Worm (Caenorhabditis elegans) whole organism, L1 larva: ENCODE data around the gene F18E3.12.

Experiments
- C04F5.9 ChIP-seq: sonication (generic microtip); optimal IDR thresholded peaks from 2 replicates; lab custom pipeline; 2016; ENCODE audit warnings: missing genetic modification characterization, missing compliant biosample characterization
- C34B4.2 ChIP-seq: sonication (generic microtip); optimal IDR thresholded peaks from 2 replicates; lab custom pipeline; 2017; ENCODE audit warnings: mild to moderate bottlenecking, missing genetic modification characterization, missing compliant biosample characterization
- Y116A8C.19 ChIP-seq: sonication (generic microtip); optimal IDR thresholded peaks from 2 replicates; lab custom pipeline; 2016; ENCODE audit warnings: missing compliant biosample characterization, missing genetic modification characterization, borderline replicate concordance
- aha-1 ChIP-seq: fragments of 150-350 bp; optimal IDR thresholded peaks from 2 replicates; lab custom pipeline; 2014; ENCODE audit warnings: missing biosample characterization, missing genetic modification characterization
- alr-1 ChIP-seq: fragments of 200-800 bp; sonication (Bioruptor generic); optimal IDR thresholded peaks from 2 replicates; lab custom pipeline; 2018; ENCODE audit warnings: borderline replicate concordance, mild to moderate bottlenecking, missing genetic modification characterization, missing compliant biosample characterization
- aly-2 ChIP-seq: fragments of 150-350 bp; optimal IDR thresholded peaks from 2 replicates; lab custom pipeline; 2014; ENCODE audit warnings: missing biosample characterization, missing genetic modification characterization
- ama-1 ChIP-seq: fragments of 150-350 bp; optimal IDR thresholded peaks from 2 replicates; lab custom pipeline; 2014
- blmp-1 ChIP-seq: fragments of 150-350 bp; optimal IDR thresholded peaks from 2 replicates; lab custom pipeline; 2014; ENCODE audit warnings: missing biosample characterization, missing genetic modification characterization
- ceh-63 ChIP-seq: fragments of 200-800 bp; sonication (Bioruptor generic); optimal IDR thresholded peaks from 2 replicates; lab custom pipeline; 2018; ENCODE audit warnings: mild to moderate bottlenecking, missing genetic modification characterization, missing compliant biosample characterization
- ceh-82 ChIP-seq, 3 experiments: fragments of 150-350 bp in 1 of 3; sonication (generic microtip) in 2 of 3; optimal IDR thresholded peaks; 2 replicates each; lab custom pipeline; 2014 to 2017; ENCODE audit warnings: missing biosample characterization in 3 of 3, missing genetic modification characterization in 3 of 3
- ceh-88 ChIP-seq: fragments of 200-800 bp; sonication (Bioruptor generic); IDR thresholded peaks from 2 replicates; pipeline ENCODE4 v1.3.6; 2022; ENCODE audit warnings: missing genetic modification characterization, missing compliant biosample characterization
- ceh-90 ChIP-seq: sonication (generic microtip); optimal IDR thresholded peaks from 2 replicates; lab custom pipeline; 2016; ENCODE audit warnings: missing genetic modification characterization, missing compliant biosample characterization
- dpl-1 ChIP-seq, 3 experiments: fragments of 150-350 bp in 2 of 3; sonication (generic microtip) in 1 of 3; optimal IDR thresholded peaks; 2 replicates each; lab custom pipeline; 2014 to 2017; ENCODE audit warnings: missing biosample characterization in 3 of 3, missing genetic modification characterization in 3 of 3, missing genetic modification reagents in 3 of 3
- efl-1 ChIP-seq, 4 experiments: fragments of 150-350 bp; optimal IDR thresholded peaks in 3 of 4; peaks in 1 of 4; 1 replicate in 1 of 4; 2 replicates in 3 of 4; lab custom pipeline; 2014; ENCODE audit warnings: missing biosample characterization in 2 of 4, missing genetic modification characterization in 2 of 4, missing genetic modification reagents in 2 of 4
- efl-3 ChIP-seq: fragments of 200-800 bp; sonication (Bioruptor generic); optimal IDR thresholded peaks from 2 replicates; lab custom pipeline; 2018; ENCODE audit warnings: mild to moderate bottlenecking, missing genetic modification characterization, missing compliant biosample characterization
- egl-13 ChIP-seq: sonication (generic microtip); optimal IDR thresholded peaks from 2 replicates; lab custom pipeline; 2016; ENCODE audit warnings: missing genotype, missing genetic modification reagents, missing genetic modification characterization, missing compliant biosample characterization
- elt-2 ChIP-seq: sonication (generic microtip); optimal IDR thresholded peaks from 2 replicates; lab custom pipeline; 2016; ENCODE audit warnings: missing genetic modification characterization, mild to moderate bottlenecking, inconsistent platforms, missing compliant biosample characterization, missing genetic modification reagents
- elt-3 ChIP-seq, 6 experiments: fragments of 150-350 bp in 1 of 6; sonication (generic microtip); optimal IDR thresholded peaks; 2 replicates each; lab custom pipeline; 2017 to 2018; ENCODE audit warnings: missing biosample characterization in 6 of 6, missing genetic modification characterization in 6 of 6, inconsistent platforms in 1 of 6
- ets-5 ChIP-seq: fragments of 200-800 bp; sonication (Bioruptor generic); IDR thresholded peaks from 2 replicates; pipeline ENCODE4 v1.3.6; 2022; ENCODE audit warnings: missing genetic modification characterization, missing compliant biosample characterization
- grh-1 ChIP-seq: fragments of 200-800 bp; sonication (Bioruptor generic); IDR thresholded peaks from 2 replicates; pipeline ENCODE4 v1.3.6; 2022; ENCODE audit warnings: missing genetic modification reagents, missing genetic modification characterization, missing compliant biosample characterization
- hlh-17 ChIP-seq: fragments of 200-800 bp; sonication (Bioruptor generic); optimal IDR thresholded peaks from 2 replicates; lab custom pipeline; 2018; ENCODE audit warnings: missing genetic modification characterization, mild to moderate bottlenecking, missing compliant biosample characterization, moderate library complexity, borderline replicate concordance
- hpl-2 ChIP-seq: fragments of 150-350 bp; optimal IDR thresholded peaks from 2 replicates; lab custom pipeline; 2014; ENCODE audit warnings: missing biosample characterization, missing genetic modification reagents, missing genetic modification characterization
- isw-1 ChIP-seq: fragments of 200-800 bp; sonication (Bioruptor generic); IDR thresholded peaks from 2 replicates; pipeline ENCODE4 v1.3.6; 2022; ENCODE audit warnings: missing genetic modification characterization, missing compliant biosample characterization
- lin-13 ChIP-seq: fragments of 150-350 bp; optimal IDR thresholded peaks from 2 replicates; lab custom pipeline; 2014; ENCODE audit warnings: missing biosample characterization, missing genetic modification reagents, missing genetic modification characterization
- lin-14 ChIP-seq: fragments of 200-800 bp; sonication (Bioruptor generic); optimal IDR thresholded peaks from 2 replicates; lab custom pipeline; 2018; ENCODE audit warnings: mild to moderate bottlenecking, missing genetic modification characterization, moderate library complexity, missing compliant biosample characterization
- lin-15B ChIP-seq: fragments of 150-350 bp; sonication (generic microtip); optimal IDR thresholded peaks from 3 replicates; lab custom pipeline; 2014; ENCODE audit warnings: missing biosample characterization, missing genetic modification characterization
- lsy-2 ChIP-seq, 2 experiments: fragments of 150-350 bp; optimal IDR thresholded peaks; 2 replicates each; lab custom pipeline; 2014; ENCODE audit warnings: missing biosample characterization in 2 of 2, missing genetic modification characterization in 2 of 2
- mab-9 ChIP-seq: fragments of 200-800 bp; sonication (Bioruptor generic); IDR thresholded peaks from 2 replicates; pipeline ENCODE4 v1.3.6; 2022; ENCODE audit warnings: missing genetic modification reagents, missing genetic modification characterization, missing compliant biosample characterization
- mef-2 ChIP-seq: fragments of 150-350 bp; optimal IDR thresholded peaks from 2 replicates; lab custom pipeline; 2014; ENCODE audit warnings: missing biosample characterization, missing genetic modification characterization
- nhr-12 ChIP-seq: sonication (generic microtip); optimal IDR thresholded peaks from 2 replicates; lab custom pipeline; 2017; ENCODE audit warnings: missing biosample characterization, missing genetic modification characterization
- nhr-19 ChIP-seq: fragments of 200-800 bp; sonication (Bioruptor generic); conservative IDR thresholded peaks from 2 replicates; pipeline ENCODE4 v1.3.6; 2022; ENCODE audit warnings: missing genetic modification characterization, missing compliant biosample characterization
- nhr-237 ChIP-seq: fragments of 150-350 bp; optimal IDR thresholded peaks from 2 replicates; lab custom pipeline; 2014; ENCODE audit warnings: missing biosample characterization, missing genetic modification characterization
- nhr-28 ChIP-seq: fragments of 150-350 bp; optimal IDR thresholded peaks from 2 replicates; lab custom pipeline; 2014; ENCODE audit warnings: missing biosample characterization, missing genetic modification characterization
- nhr-47 ChIP-seq: sonication (generic microtip); optimal IDR thresholded peaks from 2 replicates; lab custom pipeline; 2016; ENCODE audit warnings: mild to moderate bottlenecking, missing genetic modification characterization, moderate library complexity, missing compliant biosample characterization
- nhr-76 ChIP-seq: sonication (generic microtip); optimal IDR thresholded peaks from 2 replicates; lab custom pipeline; 2017; ENCODE audit warnings: missing biosample characterization, missing genetic modification characterization
- nhr-77 ChIP-seq: fragments of 150-350 bp; optimal IDR thresholded peaks from 2 replicates; lab custom pipeline; 2014; ENCODE audit warnings: missing biosample characterization, missing genetic modification characterization
- nhr-90 ChIP-seq: sonication (generic microtip); optimal IDR thresholded peaks from 2 replicates; lab custom pipeline; 2016; ENCODE audit warnings: mild to moderate bottlenecking, missing genetic modification characterization, missing compliant biosample characterization; ENCODE audit not compliant: poor library complexity
- pax-3 ChIP-seq: fragments of 200-800 bp; sonication (Bioruptor generic); optimal IDR thresholded peaks from 2 replicates; lab custom pipeline; 2018; ENCODE audit warnings: mild to moderate bottlenecking, missing genetic modification characterization, moderate library complexity, missing compliant biosample characterization
- pqm-1 ChIP-seq: sonication (generic microtip); optimal IDR thresholded peaks from 3 replicates; lab custom pipeline; 2017; ENCODE audit warnings: missing biosample characterization, missing genetic modification characterization
- snpc-4 ChIP-seq: fragments of 150-350 bp; optimal IDR thresholded peaks from 2 replicates; lab custom pipeline; 2014; ENCODE audit warnings: missing biosample characterization, missing genetic modification characterization
- sptf-1 ChIP-seq: fragments of 150-350 bp; optimal IDR thresholded peaks from 2 replicates; lab custom pipeline; 2014; ENCODE audit warnings: missing biosample characterization, missing genetic modification characterization
- sup-37 ChIP-seq: fragments of 200-800 bp; sonication (Bioruptor generic); optimal IDR thresholded peaks from 2 replicates; lab custom pipeline; 2018; ENCODE audit warnings: mild to moderate bottlenecking, missing genetic modification characterization, missing compliant biosample characterization
- tlp-1 ChIP-seq: fragments of 150-350 bp; optimal IDR thresholded peaks from 2 replicates; lab custom pipeline; 2014; ENCODE audit warnings: missing biosample characterization, missing genetic modification characterization
- unc-130 ChIP-seq: fragments of 150-350 bp; optimal IDR thresholded peaks from 2 replicates; lab custom pipeline; 2017; ENCODE audit warnings: missing biosample characterization, missing genetic modification characterization, inconsistent platforms
- unc-30 ChIP-seq: sonication (generic microtip); optimal IDR thresholded peaks from 2 replicates; lab custom pipeline; 2017; ENCODE audit warnings: missing biosample characterization, missing genetic modification characterization
- unc-98 ChIP-seq: fragments of 200-800 bp; sonication (Bioruptor generic); IDR thresholded peaks from 2 replicates; pipeline ENCODE4 v1.3.6; 2022; ENCODE audit warnings: missing genetic modification characterization, missing compliant biosample characterization
- vab-15 ChIP-seq: sonication (generic microtip); optimal IDR thresholded peaks from 2 replicates; lab custom pipeline; 2017; ENCODE audit warnings: missing genotype, mild to moderate bottlenecking, missing genetic modification characterization, missing compliant biosample characterization
- xbp-1 ChIP-seq: sonication (generic microtip); optimal IDR thresholded peaks from 2 replicates; lab custom pipeline; 2016; ENCODE audit warnings: missing genetic modification characterization, missing compliant biosample characterization
- zag-1 ChIP-seq: fragments of 150-350 bp; optimal IDR thresholded peaks from 2 replicates; lab custom pipeline; 2014; ENCODE audit warnings: missing biosample characterization, missing genetic modification characterization
- zip-4 ChIP-seq: fragments of 200-800 bp; sonication (Bioruptor generic); optimal IDR thresholded peaks from 2 replicates; lab custom pipeline; 2018; ENCODE audit warnings: mild to moderate bottlenecking, missing genetic modification characterization, moderate library complexity, missing compliant biosample characterization

F18E3.12 gene

ce11 chrV:7434805-7435363, 20.1 kb downstream of the F18E3.12 start (continued):
- TF ChIP-seq ceh-82 (tag; optimal IDR thresholded peaks at IDR 0.05; lab: Kevin White, UChicago) (peak; percentile 25 to 32 (median 28)), nhr-90 (tag; lab: Kevin White, UChicago) (peak; percentile 29), nhr-76 (tag; lab: Kevin White, UChicago) (no peak), grh-1 (no peak), aly-2 (tag; lab: Kevin White, UChicago) (no peak), nhr-12 (tag; lab: Kevin White, UChicago) (no peak), nhr-19 (GFP tag; lab: Robert Waterston, UW) (peak; percentile 98), hpl-2 (GFP tag; lab: Kevin White, UChicago) (no peak), xbp-1 (tag; lab: Kevin White, UChicago) (peak; percentile 32), isw-1 (GFP tag; lab: Robert Waterston, UW) (no peak), lin-13 (no peak), unc-98 (no peak), lin-15B (tag; lab: Kevin White, UChicago) (no peak), C34B4.2 (tag; lab: Kevin White, UChicago) (no peak), zip-4 (GFP tag; lab: Kevin White, UChicago) (no peak), alr-1 (no peak), dpl-1 (GFP tag; optimal IDR thresholded peaks at IDR 0.05; lab: Kevin White, UChicago) (peak in 2 of 3 experiments; percentile 37 to 45), nhr-237 (no peak), pqm-1 (tag; lab: Kevin White, UChicago) (no peak), sptf-1 (tag; lab: Kevin White, UChicago) (no peak), zag-1 (no peak), ceh-88 (no peak), hlh-17 (no peak), vab-15 (no peak), elt-2 (tag; lab: Kevin White, UChicago) (peak; percentile 58), efl-3 (GFP tag; lab: Kevin White, UChicago) (no peak), efl-1 (optimal IDR thresholded peaks at IDR 0.05; lab: Kevin White, UChicago) (peak; percentile 19 to 41), efl-1 (GFP tag; optimal IDR thresholded peaks at IDR 0.05 in 1 of 2; lab: Kevin White, UChicago) (peak in 1 of 2 experiments; percentile 87), pax-3 (peak; percentile 29), C04F5.9 (tag; lab: Kevin White, UChicago) (no peak), nhr-77 (tag; lab: Kevin White, UChicago) (no peak), ets-5 (no peak)

ce11 chrV:7435376-7436204, 20.8 kb downstream of the F18E3.12 start, which contains the start of the genes ddo-2 and F25E5.8:
Gene ddo-2, minus strand, starts transcription at chrV:7435705.
Gene F25E5.8, plus strand, starts transcription at chrV:7435930.
- peak in 1 of 6 experiments; percentile 68 for TF ChIP-seq elt-3 (tag; optimal IDR thresholded peaks at IDR 0.05; lab: Kevin White, UChicago)
- TF ChIP-seq mab-9, result no peak
- no peak for TF ChIP-seq egl-13 (tag; lab: Kevin White, UChicago)
- no peak for TF ChIP-seq alr-1
- no peak for TF ChIP-seq nhr-76 (tag; lab: Kevin White, UChicago)
- no peak for TF ChIP-seq ama-1
- no peak for TF ChIP-seq xbp-1 (tag; lab: Kevin White, UChicago)
- no peak for TF ChIP-seq ceh-90 (tag; lab: Kevin White, UChicago)
- TF ChIP-seq nhr-47, result no peak
- no peak for TF ChIP-seq snpc-4
- no peak for TF ChIP-seq aha-1 (tag; lab: Kevin White, UChicago)
- TF ChIP-seq nhr-28 (tag; lab: Kevin White, UChicago), result no peak
- TF ChIP-seq blmp-1 (tag; lab: Kevin White, UChicago), result peak; percentile 83
- TF ChIP-seq pax-3, result no peak
- TF ChIP-seq vab-15, result no peak
- TF ChIP-seq lin-14 (GFP tag; lab: Kevin White, UChicago), result peak; percentile 18
- TF ChIP-seq dpl-1 (GFP tag; optimal IDR thresholded peaks at IDR 0.05; lab: Kevin White, UChicago), result no peak
- TF ChIP-seq Y116A8C.19 (tag; lab: Kevin White, UChicago), result no peak
- peak; percentile 81 for TF ChIP-seq unc-130
- TF ChIP-seq hpl-2 (GFP tag; lab: Kevin White, UChicago), result no peak
- TF ChIP-seq unc-30, result no peak
- no peak for TF ChIP-seq ceh-82 (tag; optimal IDR thresholded peaks at IDR 0.05; lab: Kevin White, UChicago)
- TF ChIP-seq lsy-2 (tag; optimal IDR thresholded peaks at IDR 0.05; lab: Kevin White, UChicago), result no peak
- TF ChIP-seq ceh-63 (GFP tag; lab: Kevin White, UChicago), result no peak
- no peak for TF ChIP-seq mef-2 (tag; lab: Kevin White, UChicago)
- TF ChIP-seq sup-37, result no peak
- no peak for TF ChIP-seq tlp-1 (tag; lab: Kevin White, UChicago)
